ENCODE assay signal across 1 fruit fly cellular context in genomic region chr3R:18243000-18243399, dm6.
A peak's percentile ranks its signal among the peaks of the same experiment; 100 is the strongest.
TF ChIP-seq lines count a peak whose summit lies in the region.

No protein-coding gene starts in this region.

TF ChIP-seq in whole organism, embryonic, 481 proteins besides CTCF, POLR2A, EP300 and RAD21 (continued from another document):
- TF ChIP-seq sna (GFP tag; IDR thresholded peaks at IDR 0.05; lab: Robert Waterston, UW; ENCODE audit: partially characterized antibody): no peak
- no peak for TF ChIP-seq ap (GFP tag; IDR thresholded peaks at IDR 0.05; lab: Robert Waterston, UW)
- peak; percentile 37 for TF ChIP-seq sens (GFP tag; lab: Kevin White, UChicago)
- no peak for TF ChIP-seq Bteb2 (GFP tag; optimal IDR thresholded peaks at IDR 0.05; lab: Kevin White, UChicago)
- peak; percentile 35 for TF ChIP-seq psq (GFP tag; optimal IDR thresholded peaks at IDR 0.05; lab: Kevin White, UChicago)
- no peak for TF ChIP-seq CG31224 (GFP tag; IDR thresholded peaks at IDR 0.05; lab: Robert Waterston, UW)
- no peak for TF ChIP-seq en (GFP tag; optimal IDR thresholded peaks at IDR 0.05; lab: Kevin White, UChicago)
- peak; percentile 55 for TF ChIP-seq CG1529 (GFP tag; optimal IDR thresholded peaks at IDR 0.05; lab: Kevin White, UChicago)
- no peak for TF ChIP-seq zfh1 (GFP tag; IDR thresholded peaks at IDR 0.05; lab: Robert Waterston, UW)
- no peak for TF ChIP-seq bsh (GFP tag; optimal IDR thresholded peaks at IDR 0.05; lab: Kevin White, UChicago)
- TF ChIP-seq zen2 (GFP tag; IDR thresholded peaks at IDR 0.05; lab: Robert Waterston, UW; ENCODE audit: partially characterized antibody): no peak
- no peak for TF ChIP-seq shn (GFP tag; optimal IDR thresholded peaks at IDR 0.05; lab: Kevin White, UChicago)
- TF ChIP-seq Antp (GFP tag; optimal IDR thresholded peaks at IDR 0.05; lab: Kevin White, UChicago): no peak
- no peak for TF ChIP-seq onecut (GFP tag; IDR thresholded peaks at IDR 0.05; lab: Robert Waterston, UW)
- no peak for TF ChIP-seq zfh2 (GFP tag; optimal IDR thresholded peaks at IDR 0.05; lab: Kevin White, UChicago)
- no peak for TF ChIP-seq gcm2 (GFP tag; optimal IDR thresholded peaks at IDR 0.05; lab: Kevin White, UChicago)
- no peak for TF ChIP-seq twi (tag; optimal IDR thresholded peaks at IDR 0.05; lab: Kevin White, UChicago)
- no peak for TF ChIP-seq B-H1 (GFP tag; IDR thresholded peaks at IDR 0.05; lab: Robert Waterston, UW)
- TF ChIP-seq CG14667 (GFP tag; IDR thresholded peaks at IDR 0.05; lab: Robert Waterston, UW): no peak
- TF ChIP-seq CG42726 (GFP tag; IDR thresholded peaks at IDR 0.05; lab: Robert Waterston, UW; ENCODE audit: partially characterized antibody): no peak
- TF ChIP-seq CG10959 (GFP tag; IDR thresholded peaks at IDR 0.05; lab: Robert Waterston, UW): no peak
- no peak for TF ChIP-seq Neu2 (GFP tag; optimal IDR thresholded peaks at IDR 0.05; lab: Kevin White, UChicago; ENCODE audit: borderline replicate concordance)
- TF ChIP-seq corto (GFP tag; optimal IDR thresholded peaks at IDR 0.05; lab: Kevin White, UChicago): no peak
- TF ChIP-seq sqz (GFP tag; optimal IDR thresholded peaks at IDR 0.05; lab: Kevin White, UChicago): peak; percentile 48
- TF ChIP-seq CG13296 (GFP tag; optimal IDR thresholded peaks at IDR 0.05; lab: Kevin White, UChicago): no peak
- no peak for TF ChIP-seq CG32767 (GFP tag; IDR thresholded peaks at IDR 0.05; lab: Robert Waterston, UW)
- TF ChIP-seq jigr1 (GFP tag; IDR thresholded peaks at IDR 0.05; lab: Robert Waterston, UW): no peak
- no peak for TF ChIP-seq unc-4 (GFP tag; IDR thresholded peaks at IDR 0.05; lab: Robert Waterston, UW; ENCODE audit: partially characterized antibody)
- TF ChIP-seq ab (GFP tag; optimal IDR thresholded peaks at IDR 0.05; lab: Kevin White, UChicago): no peak
- no peak for TF ChIP-seq E2f2 (GFP tag; IDR thresholded peaks at IDR 0.05; lab: Robert Waterston, UW)
